Fruit fly (Drosophila melanogaster) S2 (cell line): ENCODE results near the gene tara.

Experiments used
- CG8478 ChIP-seq: fragments of >200 bp; optimal IDR thresholded peaks from 2 replicates; lab custom pipeline; 2018
- CTCF ChIP-seq, 2 experiments: fragments of >200 bp; optimal IDR thresholded peaks; 2 replicates each; lab custom pipeline; 2018

The tara gene

DNA sequence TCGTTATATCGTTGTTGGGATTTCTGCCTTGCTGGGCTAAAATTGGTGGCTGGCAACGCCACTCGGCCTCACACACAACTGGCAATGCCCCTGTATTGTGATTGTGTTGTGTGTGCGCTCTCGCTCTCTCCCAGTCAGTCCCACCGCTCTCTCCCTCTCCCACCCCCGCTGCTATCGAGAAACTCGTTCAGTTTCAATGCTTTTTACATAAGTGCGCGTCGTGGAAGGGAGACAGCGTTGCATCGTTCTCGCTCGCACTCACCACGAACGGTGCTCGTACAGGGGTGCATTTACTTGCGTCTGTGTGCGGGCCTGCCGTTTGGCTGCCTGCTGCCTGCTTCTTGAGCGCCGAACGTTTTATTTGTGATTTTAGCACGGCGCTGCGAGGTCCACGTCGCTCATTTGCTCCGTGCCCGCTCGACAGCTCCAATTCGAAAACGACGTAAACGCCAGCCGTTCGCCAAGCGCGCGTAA is 17.0 kb downstream of the tara start:
- TF ChIP-seq CG8478 (no peak), CTCF (optimal IDR thresholded peaks at IDR 0.05; lab: Kevin White, UChicago) (peak; percentile 21 to 37)

DNA sequence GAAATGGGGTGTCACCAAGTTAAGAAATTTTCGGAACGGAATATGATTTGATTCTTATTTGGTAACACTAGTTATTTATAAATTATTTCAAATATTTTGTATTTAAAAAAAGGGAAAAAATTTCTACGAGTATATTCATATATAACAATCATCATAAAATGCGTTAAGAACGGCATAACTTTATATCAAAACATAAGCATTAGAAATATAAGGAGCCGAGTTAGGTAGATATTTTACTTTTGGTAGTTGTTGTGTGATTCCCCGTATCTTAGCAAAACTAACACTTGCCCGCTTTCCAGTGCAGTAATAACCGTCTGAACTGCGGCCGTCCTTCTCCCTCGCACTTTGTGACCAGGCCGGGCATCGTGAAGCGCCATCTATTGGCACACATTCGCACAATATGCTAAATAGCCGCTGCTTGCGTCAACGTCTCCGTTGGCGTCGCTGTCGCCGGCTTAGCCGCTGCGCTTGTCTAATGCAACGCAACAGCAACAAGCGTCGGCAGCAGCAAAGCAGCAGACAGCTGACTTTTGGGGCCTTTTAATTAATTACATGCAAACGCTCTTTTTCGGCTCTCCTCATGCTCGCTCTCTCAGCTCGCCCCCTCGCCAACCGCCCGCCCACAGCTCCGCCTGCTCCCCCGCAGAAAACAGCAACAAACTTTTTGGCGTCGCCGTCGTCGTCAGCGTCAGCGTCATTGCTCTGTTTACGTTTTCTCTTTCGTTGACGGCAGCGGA is 19.0 kb downstream of the tara start:
- TF ChIP-seq CG8478 = no peak
- TF ChIP-seq CTCF (optimal IDR thresholded peaks at IDR 0.05; lab: Kevin White, UChicago) = peak; percentile 80 to 83

DNA sequence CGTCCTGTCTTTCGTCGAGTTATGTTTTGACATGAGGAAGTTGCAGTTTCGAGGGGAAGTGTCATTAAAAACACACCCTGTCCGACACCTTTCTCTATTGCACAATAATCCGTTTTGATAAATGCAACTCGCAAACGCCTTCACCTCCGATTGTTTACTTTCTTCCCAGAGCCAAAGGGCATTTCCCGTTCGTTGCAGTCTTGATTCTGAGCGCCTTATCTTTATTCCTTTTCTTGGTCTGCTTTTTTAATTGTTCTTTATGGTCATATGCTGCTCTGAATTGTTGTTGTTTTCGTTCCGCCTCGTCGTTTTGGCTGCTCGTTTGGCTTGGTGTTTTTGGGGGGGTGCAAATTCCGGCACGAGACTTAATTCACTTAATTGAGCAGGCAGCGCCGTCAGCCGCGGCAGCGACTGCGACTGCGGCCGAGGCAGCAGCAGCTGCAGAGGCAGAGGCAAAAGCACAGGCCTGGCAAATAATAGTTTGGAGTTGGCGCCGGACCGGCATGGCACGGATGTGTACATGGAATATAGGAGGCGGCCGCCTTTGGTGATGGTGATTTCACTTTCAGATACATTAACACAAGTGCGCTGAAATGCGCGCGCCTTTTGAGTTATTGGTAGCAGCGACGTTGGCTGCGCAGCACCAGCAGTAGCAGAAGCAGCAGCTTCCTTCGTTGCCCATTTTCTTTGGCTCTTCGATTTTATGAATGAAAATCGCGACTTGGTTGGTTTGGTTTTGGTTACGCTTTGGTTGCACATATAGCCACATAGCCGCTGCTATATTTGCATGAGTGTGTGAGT is 20.0 kb downstream of the tara start:
- TF ChIP-seq CG8478 (no peak), CTCF (optimal IDR thresholded peaks at IDR 0.05; lab: Kevin White, UChicago) (no peak)

DNA sequence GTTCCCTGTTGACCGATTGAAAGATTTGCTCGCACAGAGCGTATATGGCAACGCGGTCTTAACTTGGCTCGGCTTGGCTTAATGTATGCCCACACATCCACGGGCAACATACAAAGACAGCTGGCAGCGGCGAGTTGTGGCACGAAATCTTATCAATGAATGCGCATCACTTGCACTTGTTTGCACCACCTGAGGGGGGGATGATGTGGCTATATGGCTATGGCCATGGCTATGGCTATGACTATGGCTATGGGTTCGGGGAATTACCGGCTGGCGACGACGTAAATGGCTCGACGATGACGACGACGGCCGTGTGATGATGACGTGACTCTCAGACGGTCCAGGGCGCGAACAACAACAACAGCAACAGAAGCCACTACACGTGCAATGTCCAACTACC is 21.6 kb downstream of the tara start:
- no peak for TF ChIP-seq CG8478
- TF ChIP-seq CTCF (optimal IDR thresholded peaks at IDR 0.05; lab: Kevin White, UChicago) = no peak

DNA sequence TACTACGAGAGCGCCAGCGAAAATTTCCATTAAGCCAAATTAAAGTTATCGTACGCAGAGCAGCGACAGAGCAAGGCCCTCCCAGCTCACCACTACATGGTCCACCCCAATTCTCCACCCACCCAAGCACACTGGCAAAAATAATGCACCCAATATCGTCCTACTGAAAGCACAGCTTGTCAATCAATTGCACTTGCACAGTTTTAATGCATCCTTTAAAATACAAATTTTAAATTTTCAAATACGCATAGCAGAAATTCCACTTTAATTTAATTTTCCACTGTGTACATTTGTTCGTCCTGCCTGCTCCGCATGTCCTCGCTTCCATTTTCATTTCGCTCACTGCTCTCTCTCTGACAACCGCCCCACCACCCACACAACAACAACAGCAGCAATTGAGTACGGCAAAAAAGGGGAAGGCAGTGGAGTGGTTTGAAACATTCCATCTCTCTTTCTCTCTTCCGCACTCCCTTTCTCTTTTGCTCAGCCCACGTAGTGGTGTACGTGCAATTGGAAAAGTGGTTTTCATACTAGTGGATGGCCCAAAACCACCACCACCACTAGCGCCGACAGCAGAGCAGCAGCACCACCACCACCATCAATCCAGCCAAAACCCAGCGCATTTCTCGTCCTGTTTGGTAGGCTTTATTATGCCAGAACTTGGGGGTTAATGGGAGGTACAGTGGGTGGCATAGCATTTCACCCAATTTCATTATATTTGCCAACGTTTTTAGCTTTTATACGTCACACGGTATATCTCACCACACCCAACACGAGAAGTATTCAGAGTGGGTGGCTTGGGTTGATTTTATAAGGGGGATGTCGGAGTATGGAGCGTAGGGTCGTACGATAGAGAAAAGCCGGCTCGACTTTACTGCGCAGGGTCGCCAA is 22.4 kb downstream of the tara start:
- TF ChIP-seq CG8478 (no peak), CTCF (optimal IDR thresholded peaks at IDR 0.05; lab: Kevin White, UChicago) (no peak)

DNA sequence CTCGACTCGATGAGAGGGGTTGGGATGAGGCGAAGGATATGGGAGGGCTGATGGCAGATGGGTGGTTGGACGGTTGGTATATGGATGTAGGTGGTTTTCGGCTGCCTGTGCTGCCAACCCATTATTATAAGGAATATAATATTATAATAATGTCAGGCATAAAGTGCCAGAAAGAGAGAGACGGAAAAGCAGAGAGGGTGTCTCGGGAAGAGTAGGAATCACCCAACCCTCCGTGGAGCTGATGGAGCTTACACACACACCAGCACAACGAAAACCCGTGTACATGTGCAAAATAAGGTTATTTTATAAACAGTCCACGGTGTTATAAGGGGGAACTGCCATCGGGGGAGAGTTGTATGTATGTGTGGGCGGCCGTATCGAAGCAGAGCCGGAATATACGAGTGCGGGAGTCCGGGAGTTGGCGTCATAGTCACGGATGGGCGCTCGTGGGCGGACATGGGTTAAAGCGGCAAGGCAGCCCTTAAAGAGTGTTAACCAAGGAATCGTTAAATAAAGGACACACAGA is 23.1 kb downstream of the tara start:
- TF ChIP-seq CTCF (optimal IDR thresholded peaks at IDR 0.05; lab: Kevin White, UChicago) = no peak
- no peak for TF ChIP-seq CG8478

DNA sequence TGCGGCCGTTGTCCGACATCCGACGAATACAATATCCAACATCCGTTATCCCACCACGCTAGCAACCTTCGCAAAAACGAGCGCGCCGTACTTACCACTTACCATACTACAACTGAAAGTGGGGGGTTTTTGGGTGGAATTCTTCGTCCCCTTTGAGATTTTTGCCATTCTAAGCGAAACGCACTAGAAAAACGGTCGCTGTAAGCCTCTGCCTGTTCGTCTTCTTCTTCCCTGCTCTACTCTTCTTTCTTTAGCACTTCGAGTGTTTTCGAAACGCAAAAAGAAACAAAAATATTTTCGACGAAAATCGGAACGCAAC is 24.0 kb downstream of the tara start:
- no peak for TF ChIP-seq CTCF (optimal IDR thresholded peaks at IDR 0.05; lab: Kevin White, UChicago)
- TF ChIP-seq CG8478 = no peak

DNA sequence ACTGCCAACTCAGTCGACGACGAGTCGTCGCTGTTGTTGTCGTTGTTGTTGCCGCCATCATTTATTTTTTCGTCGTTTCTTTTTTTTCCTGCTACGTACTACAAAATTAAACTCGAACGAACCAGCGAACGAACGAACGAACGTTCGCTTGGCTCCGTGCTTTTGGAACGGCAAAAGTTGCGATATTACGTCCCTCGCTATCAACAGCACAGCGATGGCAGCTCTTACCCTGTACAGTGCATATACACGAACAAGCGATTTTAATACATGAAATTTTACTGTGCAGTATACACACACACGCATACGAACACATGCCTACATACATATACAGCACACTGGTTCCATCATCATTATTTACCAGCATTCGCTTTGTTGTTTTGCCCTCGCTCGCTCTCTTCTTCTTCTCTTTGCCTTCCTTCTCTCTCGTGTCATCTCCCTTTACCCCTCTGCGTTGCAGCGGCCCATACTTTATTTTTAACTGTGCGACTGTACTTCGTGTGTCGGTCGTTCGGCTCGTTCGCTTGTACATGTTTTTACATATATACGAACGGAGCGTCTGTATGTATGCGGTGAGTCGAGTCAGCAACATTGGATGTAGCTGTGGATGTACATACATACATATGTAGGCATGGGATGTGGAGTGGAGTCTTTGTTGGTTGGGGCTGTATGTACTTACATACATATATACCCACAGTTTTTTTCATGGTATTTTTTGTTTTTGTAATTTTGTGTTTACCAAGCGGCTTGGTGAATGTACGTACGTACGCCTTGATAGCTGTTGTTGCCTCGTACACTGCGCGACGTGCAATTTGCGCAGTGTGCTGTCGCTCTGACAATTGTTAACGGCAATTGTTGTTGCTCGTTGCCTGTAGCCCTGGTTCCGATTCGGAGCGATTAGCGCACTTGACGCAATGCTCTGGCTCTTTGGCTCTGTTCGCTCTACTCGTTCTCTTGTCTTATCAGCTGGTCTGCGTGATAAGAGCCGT is 24.7 kb downstream of the tara start:
- peak; percentile 5 for TF ChIP-seq CG8478
- TF ChIP-seq CTCF (optimal IDR thresholded peaks at IDR 0.05; lab: Kevin White, UChicago) = no peak

DNA sequence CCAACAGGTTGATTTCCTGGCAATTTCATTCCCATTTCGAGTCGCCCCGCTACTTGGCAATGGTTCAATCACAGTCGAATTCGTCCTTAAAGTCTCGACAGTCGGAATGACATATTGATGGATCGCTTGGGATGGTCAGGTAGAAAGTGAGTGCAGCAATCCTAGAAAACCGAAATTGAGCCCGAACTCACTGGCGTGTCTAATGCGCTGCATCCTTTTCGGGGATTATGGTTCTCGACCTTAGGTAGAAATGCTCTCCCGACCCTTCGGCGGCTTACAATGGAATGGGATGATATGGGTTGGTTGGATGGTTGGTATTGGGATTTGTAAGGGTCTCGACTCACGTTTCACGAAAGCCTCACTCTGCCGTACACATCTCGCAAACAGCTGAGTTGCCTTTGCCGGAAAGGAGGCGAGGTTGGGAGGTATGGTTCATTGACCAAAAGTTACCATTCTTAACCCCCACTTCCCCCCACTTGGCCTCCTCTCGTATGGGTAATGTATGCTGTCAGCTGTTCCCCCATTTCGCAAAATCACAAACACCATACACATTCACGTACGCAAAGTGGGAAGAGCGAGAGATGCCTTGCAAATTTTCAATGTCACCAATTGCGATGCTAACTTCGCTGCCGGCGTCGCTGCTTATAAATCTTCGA is 25.9 kb downstream of the tara start:
- TF ChIP-seq CTCF (optimal IDR thresholded peaks at IDR 0.05; lab: Kevin White, UChicago) (no peak), CG8478 (no peak)

DNA sequence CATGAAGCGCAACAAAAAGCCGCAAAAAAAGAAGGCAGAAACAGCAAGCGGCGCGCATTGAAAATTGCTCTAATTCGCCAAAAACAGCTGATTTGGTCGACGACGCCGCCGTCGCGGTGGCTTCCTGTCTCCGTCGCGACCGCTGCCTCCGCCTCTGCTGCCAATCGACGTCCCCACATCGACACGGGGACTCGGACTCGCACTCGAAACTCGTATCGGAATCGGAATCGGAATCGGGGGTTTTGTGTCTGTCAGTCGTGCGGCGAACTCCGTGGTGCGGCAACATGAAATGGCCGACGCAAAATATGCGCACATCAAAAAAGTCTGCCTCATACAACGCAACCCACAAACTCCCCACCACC is 26.5 kb downstream of the tara start:
- TF ChIP-seq CTCF (optimal IDR thresholded peaks at IDR 0.05; lab: Kevin White, UChicago) (no peak), CG8478 (no peak)

DNA sequence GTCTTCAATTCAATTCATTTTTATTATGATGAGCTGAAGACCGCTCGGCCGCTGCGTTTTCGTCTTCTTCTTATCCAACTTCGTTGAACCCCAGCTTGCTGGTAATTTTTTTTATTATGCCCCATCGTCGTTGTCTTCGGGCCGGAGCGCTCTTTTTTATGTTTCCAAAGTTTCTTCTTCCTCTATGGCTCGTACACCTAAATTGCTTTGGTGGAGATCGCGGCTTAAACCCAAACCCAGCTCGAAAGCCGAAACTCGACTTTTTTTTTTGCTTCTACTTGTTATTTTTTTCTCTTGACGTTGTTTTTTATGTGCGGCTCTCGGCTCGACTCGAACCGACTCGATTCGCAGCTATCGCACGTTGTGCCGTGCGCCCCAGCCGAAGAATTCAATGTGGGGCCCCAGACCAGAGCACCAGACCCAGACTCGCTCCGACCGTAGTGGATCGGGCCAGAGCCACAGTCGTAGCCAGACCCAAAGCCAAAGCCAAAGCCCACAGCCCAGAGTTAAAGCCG is 27.5 kb downstream of the tara start:
- TF ChIP-seq CTCF (optimal IDR thresholded peaks at IDR 0.05; lab: Kevin White, UChicago) (no peak), CG8478 (no peak)

DNA sequence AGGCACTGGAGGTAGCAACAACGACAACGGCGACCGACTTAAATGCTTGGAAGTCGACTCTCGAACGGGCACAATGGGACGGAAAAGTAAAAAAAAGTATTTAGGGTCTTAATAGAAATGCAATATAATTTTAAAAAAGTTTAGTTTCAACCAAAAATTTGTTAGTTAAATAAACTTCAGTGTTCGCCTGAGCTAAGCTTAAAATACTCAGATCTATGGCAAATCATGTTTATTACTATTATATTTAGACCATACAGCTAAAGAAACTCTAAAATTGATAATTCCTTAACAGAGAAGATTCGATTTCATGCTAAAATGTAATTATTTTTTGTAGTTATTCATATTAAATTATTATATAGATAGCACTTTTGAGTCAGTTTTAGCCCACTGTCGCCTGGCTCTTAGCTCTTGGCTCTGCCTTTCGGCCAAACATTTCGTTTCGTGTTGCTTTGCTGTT is 28.0 kb downstream of the tara start:
- TF ChIP-seq CG8478 = no peak
- TF ChIP-seq CTCF (optimal IDR thresholded peaks at IDR 0.05; lab: Kevin White, UChicago) = no peak

DNA sequence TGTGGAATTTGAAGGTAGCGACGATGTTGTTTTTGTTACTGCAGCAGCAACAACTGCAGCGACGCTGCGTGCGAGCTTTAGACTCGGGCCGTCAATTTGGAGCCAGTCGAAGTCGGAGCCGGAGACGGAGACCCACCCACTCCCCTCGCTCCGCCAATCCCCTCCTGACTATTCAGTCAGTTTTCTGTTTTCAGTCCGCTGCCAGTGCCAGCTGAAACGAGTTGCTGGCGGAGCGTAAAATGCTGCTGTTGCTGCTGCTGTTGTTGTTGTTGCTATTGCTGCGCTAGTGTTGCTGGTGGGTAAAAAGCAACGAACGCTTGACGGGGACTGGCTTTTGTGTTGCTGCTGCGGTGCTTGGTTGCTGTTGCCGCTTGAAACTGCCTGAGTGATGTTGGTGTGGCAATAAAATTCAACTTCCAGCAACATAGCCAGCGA is 28.5 kb downstream of the tara start:
- TF ChIP-seq CTCF (optimal IDR thresholded peaks at IDR 0.05; lab: Kevin White, UChicago) (no peak), CG8478 (no peak)
